Worm (Caenorhabditis elegans): ENCODE measurements around the gene idh-1.

DNA sequence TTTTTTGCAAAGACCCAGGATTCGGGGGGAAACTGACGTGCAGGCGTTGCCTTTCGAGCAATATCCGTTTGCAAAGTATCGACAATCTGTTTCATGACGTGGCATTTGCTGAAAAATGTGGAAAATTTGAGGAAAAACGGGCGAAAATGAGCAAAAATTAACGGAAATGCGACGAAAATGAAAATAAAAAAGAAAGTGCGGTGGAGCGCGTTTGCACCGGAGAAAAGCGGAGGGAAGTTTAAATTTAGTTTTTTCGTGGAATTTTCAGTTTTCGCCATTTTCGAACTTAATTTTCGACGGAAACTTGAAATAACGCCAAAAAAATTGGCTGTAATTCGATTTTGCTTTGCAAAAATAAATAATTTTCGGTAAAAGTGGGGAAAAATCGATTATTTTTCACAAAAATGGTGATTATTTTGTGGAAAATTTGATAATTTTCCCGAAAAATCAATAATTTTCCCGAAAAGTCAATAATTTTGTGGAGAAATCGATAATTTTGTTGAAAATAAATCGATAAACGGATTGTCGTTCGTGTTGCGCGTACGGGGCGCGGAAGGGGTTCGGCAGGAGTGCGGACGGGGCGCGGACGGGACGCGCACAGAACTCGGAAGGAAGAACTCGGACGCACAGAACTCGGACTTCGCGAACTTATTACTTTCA, 37.0 kb downstream of the idh-1 start:
- TF ChIP-seq efl-1 (optimal IDR thresholded peaks at IDR 0.05) (peak; percentile 93 to 96), efl-1 (GFP tag; optimal IDR thresholded peaks at IDR 0.05 in 1 of 2) (peak; percentile 92 to 99), jun-1 (tag; optimal IDR thresholded peaks at IDR 0.05) (no peak), tbx-2 (tag; optimal IDR thresholded peaks at IDR 0.05) (peak; percentile 22), mdl-1 (tag; optimal IDR thresholded peaks at IDR 0.05) (no peak), rnt-1 (tag; optimal IDR thresholded peaks at IDR 0.05) (peak; percentile 45), fos-1 (tag; optimal IDR thresholded peaks at IDR 0.05) (no peak), skn-1 (tag; optimal IDR thresholded peaks at IDR 0.05) (no peak), nhr-84 (tag; optimal IDR thresholded peaks at IDR 0.05) (no peak), lin-39 (tag; optimal IDR thresholded peaks at IDR 0.05) (no peak), nhr-11 (tag; optimal IDR thresholded peaks at IDR 0.05) (no peak), aly-2 (tag; optimal IDR thresholded peaks at IDR 0.05) (no peak), sptf-1 (tag; optimal IDR thresholded peaks at IDR 0.05) (no peak), lir-3 (tag; optimal IDR thresholded peaks at IDR 0.05; ENCODE audit: poor library complexity) (no peak), grh-1 (GFP tag; IDR thresholded peaks at IDR 0.05) (no peak; the same call in 1 of the 2 replicates)
